Fruit fly (Drosophila melanogaster): ENCODE measurements around the gene Rh7.

The Rh7 gene

DNA sequence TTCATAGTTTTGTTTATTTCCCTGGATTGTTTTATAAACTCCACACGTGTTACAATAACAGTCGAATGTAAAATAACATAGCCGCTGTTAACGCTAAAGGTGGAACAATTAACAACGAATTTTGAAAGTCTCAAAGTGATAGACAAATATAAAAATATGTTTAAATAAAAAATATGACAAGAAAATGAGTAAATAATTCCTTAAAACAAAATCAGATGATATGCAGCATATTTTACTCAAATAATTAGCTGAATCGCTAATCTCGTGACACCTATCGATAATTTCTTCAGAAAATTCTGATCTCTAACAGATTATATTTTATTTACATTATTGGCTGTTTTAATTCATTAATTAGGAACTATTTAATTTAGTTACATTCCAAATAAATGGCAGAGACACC is 38.7 kb downstream of the Rh7 start, which contains the start of the genes CG5645 and Atg12 (continued):
- TF ChIP-seq chn (GFP tag; optimal IDR thresholded peaks at IDR 0.05) (no peak), B-H2 (GFP tag; optimal IDR thresholded peaks at IDR 0.05) (peak; percentile 54), CG4617 (GFP tag; optimal IDR thresholded peaks at IDR 0.05; ENCODE audit: borderline replicate concordance) (peak; percentile 81), CG1832 (GFP tag; optimal IDR thresholded peaks at IDR 0.05) (no peak), CG6272 (GFP tag; IDR thresholded peaks at IDR 0.05) (no peak), Neu2 (GFP tag; optimal IDR thresholded peaks at IDR 0.05; ENCODE audit: borderline replicate concordance) (no peak), prd (optimal IDR thresholded peaks at IDR 0.05) (no peak), prd (GFP tag; IDR thresholded peaks at IDR 0.05) (peak; percentile 69; the same call in 2 of the 3 replicates), dysf (GFP tag; IDR thresholded peaks at IDR 0.05) (peak; percentile 34; the same call in 1 of the 3 replicates), CG3847 (GFP tag; IDR thresholded peaks at IDR 0.05) (no peak), da (GFP tag; optimal IDR thresholded peaks at IDR 0.05) (no peak), CG5245 (GFP tag; optimal IDR thresholded peaks at IDR 0.05) (no peak), CG8478 (optimal IDR thresholded peaks at IDR 0.05) (no peak), CG31388 (GFP tag; optimal IDR thresholded peaks at IDR 0.05) (peak; percentile 14), CG30431 (GFP tag; optimal IDR thresholded peaks at IDR 0.05) (no peak), CG17328 (GFP tag; IDR thresholded peaks at IDR 0.05) (no peak), CG11723 (GFP tag; optimal IDR thresholded peaks at IDR 0.05) (no peak), grau (tag; optimal IDR thresholded peaks at IDR 0.05) (peak; percentile 62), CG2199 (GFP tag; IDR thresholded peaks at IDR 0.05) (no peak), CG32767 (GFP tag; IDR thresholded peaks at IDR 0.05) (no peak), sna (GFP tag; IDR thresholded peaks at IDR 0.05; ENCODE audit: partially characterized antibody) (peak; percentile 93), rib (GFP tag; IDR thresholded peaks at IDR 0.05) (no peak), H2.0 (GFP tag; IDR thresholded peaks at IDR 0.05) (no peak), CG18476 (GFP tag; optimal IDR thresholded peaks at IDR 0.05) (peak; percentile 61), amos (GFP tag; IDR thresholded peaks at IDR 0.05; ENCODE audit: partially characterized antibody) (peak; percentile 78), Ptx1 (GFP tag; IDR thresholded peaks at IDR 0.05) (peak; percentile 73), hbn (GFP tag; IDR thresholded peaks at IDR 0.05; ENCODE audit: partially characterized antibody) (peak; percentile 69), fd3F (GFP tag; optimal IDR thresholded peaks at IDR 0.05) (peak; percentile 8), CG15479 (GFP tag; optimal IDR thresholded peaks at IDR 0.05) (no peak), CG42726 (GFP tag; IDR thresholded peaks at IDR 0.05; ENCODE audit: partially characterized antibody) (no peak; the same call in 1 of the 2 replicates), cad (GFP tag; optimal IDR thresholded peaks at IDR 0.05) (no peak), crp (GFP tag; optimal IDR thresholded peaks at IDR 0.05) (peak in 1 of 2 experiments; percentile 2), CG30020 (tag; optimal IDR thresholded peaks at IDR 0.05) (peak; percentile 52), CG31441 (GFP tag; IDR thresholded peaks at IDR 0.05) (peak; percentile 66), CG6654 (GFP tag; optimal IDR thresholded peaks at IDR 0.05) (no peak), Abd-B (GFP tag; optimal IDR thresholded peaks at IDR 0.05) (peak; percentile 70), Poxn (GFP tag; IDR thresholded peaks at IDR 0.05) (no peak), dmrt99B (tag; optimal IDR thresholded peaks at IDR 0.05) (peak; percentile 51), sima (GFP tag; optimal IDR thresholded peaks at IDR 0.05) (no peak), CG3163 (GFP tag; optimal IDR thresholded peaks at IDR 0.05) (no peak), dimm (GFP tag; IDR thresholded peaks at IDR 0.05) (no peak), H15 (GFP tag; IDR thresholded peaks at IDR 0.05) (no peak; the same call in 2 of the 3 replicates), knrl (GFP tag; IDR thresholded peaks at IDR 0.05; ENCODE audit: partially characterized antibody) (peak; percentile 84), nau (GFP tag; optimal IDR thresholded peaks at IDR 0.05) (no peak), Dll (GFP tag; IDR thresholded peaks at IDR 0.05; ENCODE audit: partially characterized antibody) (peak; percentile 94), C15 (GFP tag; IDR thresholded peaks at IDR 0.05) (no peak), yki (optimal IDR thresholded peaks at IDR 0.05) (no peak), MESR4 (GFP tag; optimal IDR thresholded peaks at IDR 0.05) (no peak), Hr39 (optimal IDR thresholded peaks at IDR 0.05) (no peak), CG13123 (GFP tag; optimal IDR thresholded peaks at IDR 0.05) (no peak), Nf-YA (GFP tag; IDR thresholded peaks at IDR 0.05) (peak; percentile 21; the same call in 1 of the 2 replicates), CG16863 (GFP tag; optimal IDR thresholded peaks at IDR 0.05) (no peak), Mes4 (GFP tag; optimal IDR thresholded peaks at IDR 0.05) (no peak)

Measured in whole organism, embryonic.